Fruit fly (Drosophila melanogaster) whole organism, embryonic: Measurements from ENCODE around the gene CG6962.

Source experiments
- Ada2b ChIP-seq: fragments of 200-800 bp; sonication (Bioruptor generic); IDR thresholded peaks from 2 replicates; pipeline ENCODE4 v1.3.6; 2022; ENCODE audit warnings: missing biosample characterization, missing genetic modification characterization
- CG10209 ChIP-seq: fragments of 200-800 bp; sonication (Bioruptor generic); optimal IDR thresholded peaks from 3 replicates; lab custom pipeline; 2017; ENCODE audit warnings: missing biosample characterization, mild to moderate bottlenecking, missing genetic modification characterization, missing genetic modification reagents
- CG10654 ChIP-seq: fragments of 200-800 bp; sonication (Bioruptor generic); optimal IDR thresholded peaks from 2 replicates; lab custom pipeline; 2016; ENCODE audit warnings: missing biosample characterization, missing genetic modification characterization
- CG12942 ChIP-seq: fragments of 200-800 bp; sonication (Bioruptor generic); optimal IDR thresholded peaks from 3 replicates; lab custom pipeline; 2016; ENCODE audit warnings: missing biosample characterization, missing genetic modification characterization
- CG14710 ChIP-seq: fragments of 200-800 bp; sonication (Bioruptor generic); optimal IDR thresholded peaks from 3 replicates; lab custom pipeline; 2019; ENCODE audit warnings: missing biosample characterization, mild to moderate bottlenecking, missing genetic modification characterization, moderate library complexity
- CG15269 ChIP-seq: fragments of 200-800 bp; sonication (Bioruptor generic); optimal IDR thresholded peaks from 2 replicates; lab custom pipeline; 2018; ENCODE audit warnings: missing biosample characterization, mild to moderate bottlenecking, missing genetic modification characterization, moderate library complexity
- CG15696 ChIP-seq: fragments of 200-800 bp; sonication (Bioruptor generic); optimal IDR thresholded peaks from 2 replicates; lab custom pipeline; 2019; ENCODE audit warnings: missing biosample characterization, mild to moderate bottlenecking, missing genetic modification characterization, moderate library complexity
- CG16813 ChIP-seq: fragments of 200-800 bp; sonication (Bioruptor generic); IDR thresholded peaks from 3 replicates; pipeline ENCODE4 v1.3.6; 2022; ENCODE audit warnings: missing biosample characterization, missing genetic modification characterization; ENCODE audit not compliant: partially characterized antibody
- CG17612 ChIP-seq: fragments of 200-800 bp; sonication (Bioruptor generic); IDR thresholded peaks from 2 replicates; pipeline ENCODE4 v1.3.6; 2022; ENCODE audit warnings: missing biosample characterization, missing genetic modification characterization
- CG17829 ChIP-seq: fragments of 200-800 bp; optimal IDR thresholded peaks from 2 replicates; lab custom pipeline; 2019; ENCODE audit warnings: missing biosample characterization, mild to moderate bottlenecking, missing genetic modification characterization, moderate library complexity
- CG30431 ChIP-seq: fragments of 200-800 bp; sonication (Bioruptor generic); optimal IDR thresholded peaks from 2 replicates; lab custom pipeline; 2017; ENCODE audit warnings: missing biosample characterization, missing genetic modification characterization
- CG3163 ChIP-seq: fragments of 200-800 bp; sonication (Bioruptor generic); optimal IDR thresholded peaks from 3 replicates; lab custom pipeline; 2016; ENCODE audit warnings: missing biosample characterization, missing genetic modification characterization
- CG32767 ChIP-seq: fragments of 200-800 bp; sonication (Bioruptor generic); IDR thresholded peaks from 2 replicates; pipeline ENCODE4 v1.3.6; 2022; ENCODE audit warnings: missing biosample characterization, missing genetic modification characterization
- CG3847 ChIP-seq: fragments of 200-800 bp; sonication (Bioruptor generic); IDR thresholded peaks from 2 replicates; pipeline ENCODE4 v1.3.6; 2022; ENCODE audit warnings: missing biosample characterization, missing genetic modification characterization
- CG3995 ChIP-seq: fragments of 200-800 bp; sonication (Bioruptor generic); optimal IDR thresholded peaks from 3 replicates; lab custom pipeline; 2016; ENCODE audit warnings: missing biosample characterization, missing genetic modification characterization
- CG6791 ChIP-seq: fragments of 200-800 bp; sonication (Bioruptor generic); IDR thresholded peaks from 3 replicates; pipeline ENCODE4 v1.3.6; 2022; ENCODE audit warnings: missing biosample characterization, missing genetic modification characterization; ENCODE audit not compliant: partially characterized antibody
- CG7372 ChIP-seq: fragments of 200-800 bp; sonication (Bioruptor generic); IDR thresholded peaks from 2 replicates; pipeline ENCODE4 v1.3.6; 2022; ENCODE audit warnings: missing biosample characterization, missing genetic modification characterization
- CG7839 ChIP-seq: fragments of 200-800 bp; sonication (Bioruptor generic); optimal IDR thresholded peaks from 3 replicates; lab custom pipeline; 2018; ENCODE audit warnings: missing biosample characterization, mild to moderate bottlenecking, missing genetic modification characterization, moderate library complexity
- CG8290 ChIP-seq, 3 experiments: fragments of 200-800 bp; sonication (Bioruptor generic); optimal IDR thresholded peaks; 2 replicates each; lab custom pipeline; 2016 to 2019; ENCODE audit warnings: missing biosample characterization in 3 of 3, missing genetic modification characterization in 3 of 3, mild to moderate bottlenecking in 2 of 3, moderate library complexity in 1 of 3
- D ChIP-seq, 2 experiments: fragments of 200-800 bp in 1 of 2; fragments of >200 bp in 1 of 2; sonication (Bioruptor generic) in 1 of 2; optimal IDR thresholded peaks; 2 replicates in 1 of 2; 3 replicates in 1 of 2; lab custom pipeline; 2017; ENCODE audit warnings: mild to moderate bottlenecking in 1 of 2, missing biosample characterization in 1 of 2, missing genetic modification characterization in 1 of 2, missing genetic modification reagents in 1 of 2
- Doc2 ChIP-seq: fragments of 200-800 bp; sonication (Bioruptor generic); IDR thresholded peaks from 2 replicates; pipeline ENCODE4 v1.3.6; 2022; ENCODE audit warnings: missing biosample characterization, missing genetic modification characterization
- H2.0 ChIP-seq: fragments of 200-800 bp; sonication (Bioruptor generic); IDR thresholded peaks from 2 replicates; pipeline ENCODE4 v1.3.6; 2022; ENCODE audit warnings: missing biosample characterization, missing genetic modification characterization
- HLH4C ChIP-seq: fragments of 200-800 bp; sonication (Bioruptor generic); IDR thresholded peaks from 3 replicates; pipeline ENCODE4 v1.3.6; 2022; ENCODE audit warnings: missing biosample characterization, missing genetic modification characterization; ENCODE audit not compliant: partially characterized antibody
- Hr51 ChIP-seq, 2 experiments: fragments of 200-800 bp; sonication (Bioruptor generic); optimal IDR thresholded peaks; 2 replicates in 1 of 2; 3 replicates in 1 of 2; lab custom pipeline; 2016 to 2018; ENCODE audit warnings: missing biosample characterization in 2 of 2, missing genetic modification characterization in 2 of 2, mild to moderate bottlenecking in 1 of 2, moderate library complexity in 1 of 2
- Opbp ChIP-seq: fragments of 200-800 bp; sonication (Bioruptor generic); IDR thresholded peaks from 3 replicates; pipeline ENCODE4 v1.3.6; 2022; ENCODE audit warnings: missing biosample characterization, missing genetic modification characterization; ENCODE audit not compliant: partially characterized antibody
- Poxn ChIP-seq: fragments of 200-800 bp; sonication (Bioruptor generic); IDR thresholded peaks from 2 replicates; pipeline ENCODE4 v1.3.6; 2022; ENCODE audit warnings: missing biosample characterization, missing genetic modification characterization
- Ptx1 ChIP-seq: fragments of 200-800 bp; sonication (Bioruptor generic); IDR thresholded peaks from 2 replicates; pipeline ENCODE4 v1.3.6; 2022; ENCODE audit warnings: missing biosample characterization, missing genetic modification characterization
- Rfx ChIP-seq: fragments of 200-800 bp; sonication (Bioruptor generic); IDR thresholded peaks from 2 replicates; pipeline ENCODE4 v1.3.6; 2022; ENCODE audit warnings: missing biosample characterization, missing genetic modification characterization
- Sin3A ChIP-seq: fragments of >200 bp; optimal IDR thresholded peaks from 2 replicates; lab custom pipeline; 2018
- Sry-β ChIP-seq: fragments of 200-800 bp; sonication (Bioruptor generic); optimal IDR thresholded peaks from 2 replicates; lab custom pipeline; 2018; ENCODE audit warnings: missing biosample characterization, mild to moderate bottlenecking, missing genetic modification characterization, moderate library complexity
- Trl ChIP-seq, 3 experiments: fragments of >200 bp in 2 of 3; fragments of 200-800 bp in 1 of 3; sonication (Bioruptor generic) in 1 of 3; optimal IDR thresholded peaks; 2 replicates in 1 of 3; 3 replicates in 2 of 3; lab custom pipeline; 2016 to 2017; ENCODE audit warnings: missing biosample characterization in 1 of 3, missing genetic modification characterization in 1 of 3
- YL-1 ChIP-seq: fragments of 200-800 bp; sonication (Bioruptor generic); optimal IDR thresholded peaks from 3 replicates; lab custom pipeline; 2017; ENCODE audit warnings: missing biosample characterization, mild to moderate bottlenecking, missing genetic modification characterization
- al ChIP-seq: fragments of 200-800 bp; sonication (Bioruptor generic); IDR thresholded peaks from 2 replicates; pipeline ENCODE4 v1.3.6; 2022; ENCODE audit warnings: missing biosample characterization, missing genetic modification characterization
- bbx ChIP-seq: fragments of 200-800 bp; sonication (Bioruptor generic); IDR thresholded peaks from 2 replicates; pipeline ENCODE4 v1.3.6; 2022; ENCODE audit warnings: missing biosample characterization, missing genetic modification characterization; ENCODE audit not compliant: partially characterized antibody
- exex ChIP-seq: fragments of 200-800 bp; sonication (Bioruptor generic); optimal IDR thresholded peaks from 4 replicates; lab custom pipeline; 2018; ENCODE audit warnings: missing biosample characterization, mild to moderate bottlenecking, missing genetic modification characterization, moderate library complexity
- grau ChIP-seq: fragments of 200-800 bp; optimal IDR thresholded peaks from 3 replicates; lab custom pipeline; 2019; ENCODE audit warnings: missing biosample characterization, mild to moderate bottlenecking, missing genetic modification characterization, moderate library complexity
- hth ChIP-seq: fragments of >200 bp; optimal IDR thresholded peaks from 2 replicates; lab custom pipeline; 2017; ENCODE audit warnings: inconsistent platforms
- ind ChIP-seq: fragments of 200-800 bp; sonication (Bioruptor generic); optimal IDR thresholded peaks from 3 replicates; lab custom pipeline; 2016; ENCODE audit warnings: missing biosample characterization, missing genetic modification characterization
- nau ChIP-seq: fragments of 200-800 bp; sonication (Bioruptor generic); optimal IDR thresholded peaks from 3 replicates; lab custom pipeline; 2017; ENCODE audit warnings: missing biosample characterization, mild to moderate bottlenecking, missing genetic modification characterization, missing genetic modification reagents
- nom ChIP-seq: fragments of 200-800 bp; sonication (Bioruptor generic); optimal IDR thresholded peaks from 2 replicates; lab custom pipeline; 2017; ENCODE audit warnings: missing biosample characterization, missing genetic modification characterization, mild to moderate bottlenecking, moderate library complexity, missing genetic modification reagents
- pnt ChIP-seq: fragments of 200-800 bp; sonication (Bioruptor generic); optimal IDR thresholded peaks from 3 replicates; lab custom pipeline; 2016; ENCODE audit warnings: missing biosample characterization, missing genetic modification characterization
- pros ChIP-seq: fragments of 200-800 bp; sonication (Bioruptor generic); optimal IDR thresholded peaks from 3 replicates; lab custom pipeline; 2019; ENCODE audit warnings: missing biosample characterization, mild to moderate bottlenecking, missing genetic modification characterization, moderate library complexity
- psq ChIP-seq: fragments of 200-800 bp; sonication (Bioruptor generic); optimal IDR thresholded peaks from 2 replicates; lab custom pipeline; 2017; ENCODE audit warnings: missing biosample characterization, missing genetic modification characterization
- row ChIP-seq: fragments of 200-800 bp; sonication (Bioruptor generic); IDR thresholded peaks from 3 replicates; pipeline ENCODE4 v1.3.6; 2022; ENCODE audit warnings: missing biosample characterization, missing genetic modification characterization
- slp2 ChIP-seq: fragments of 200-800 bp; sonication (Bioruptor generic); optimal IDR thresholded peaks from 2 replicates; lab custom pipeline; 2016; ENCODE audit warnings: missing biosample characterization, missing genetic modification characterization
- sug ChIP-seq: fragments of 200-800 bp; optimal IDR thresholded peaks from 2 replicates; lab custom pipeline; 2019; ENCODE audit warnings: missing biosample characterization, mild to moderate bottlenecking, missing genetic modification characterization, moderate library complexity
- usp ChIP-seq: fragments of >200 bp; optimal IDR thresholded peaks from 2 replicates; lab custom pipeline; 2017; ENCODE audit warnings: missing biosample characterization, missing genetic modification characterization

CG6962 gene

dm6 chr3R:11887114-11888037 lies 5.0 kb upstream of the CG6962 start, which contains the start of gene mthl5 (continued):
- TF ChIP-seq pros = no peak
- no peak for TF ChIP-seq usp (GFP tag; lab: Kevin White, UChicago)
- TF ChIP-seq CG17829 (tag; lab: Kevin White, UChicago) = peak; percentile 84
- peak; percentile 75 for TF ChIP-seq CG10654 (GFP tag; lab: Kevin White, UChicago)
- no peak for TF ChIP-seq CG6791 (GFP tag; lab: Robert Waterston, UW)
- no peak for TF ChIP-seq exex (tag; lab: Kevin White, UChicago)
- no peak for TF ChIP-seq Doc2 (GFP tag; lab: Robert Waterston, UW)
- peak; percentile 63 for TF ChIP-seq CG30431 (GFP tag; lab: Kevin White, UChicago)
- peak; percentile 71 for TF ChIP-seq CG32767 (GFP tag; lab: Robert Waterston, UW)
- no peak for TF ChIP-seq Opbp (GFP tag; lab: Robert Waterston, UW)
- TF ChIP-seq CG17612 (GFP tag; lab: Robert Waterston, UW) = peak; percentile 21; the same call in 1 of the 2 replicates
- peak; percentile 85 for TF ChIP-seq CG10209 (GFP tag; lab: Kevin White, UChicago)
- 0 out of 3 replicates have a peak, but pooled peaks have one; percentile 13 for TF ChIP-seq HLH4C (GFP tag; lab: Robert Waterston, UW)
- TF ChIP-seq psq (GFP tag; lab: Kevin White, UChicago) = peak; percentile 56
- TF ChIP-seq Sin3A (lab: Kevin White, UChicago) = no peak
- TF ChIP-seq al (GFP tag; lab: Robert Waterston, UW) = peak; percentile 55; the same call in 1 of the 2 replicates
- TF ChIP-seq CG7372 = peak; percentile 15; the same call in 1 of the 2 replicates
- peak; percentile 48; the same call in 1 of the 2 replicates for TF ChIP-seq H2.0
- peak; percentile 72 for TF ChIP-seq CG3163 (GFP tag; lab: Kevin White, UChicago)
- TF ChIP-seq CG3995 (GFP tag; lab: Kevin White, UChicago) = no peak
- TF ChIP-seq Sry-β (GFP tag; lab: Kevin White, UChicago) = peak; percentile 8
- no peak for TF ChIP-seq bbx (GFP tag; lab: Robert Waterston, UW)
- TF ChIP-seq CG3847 (GFP tag; lab: Robert Waterston, UW) = peak; percentile 63
- peak; percentile 74 for TF ChIP-seq nom (GFP tag; lab: Kevin White, UChicago)
- peak; percentile 75 for TF ChIP-seq pnt
- peak; percentile 77 to 82 for TF ChIP-seq Hr51 (GFP tag; optimal IDR thresholded peaks at IDR 0.05; lab: Kevin White, UChicago)
- TF ChIP-seq CG16813 (GFP tag; lab: Robert Waterston, UW) = no peak
- peak; percentile 86 for TF ChIP-seq CG7839
- peak; percentile 84 for TF ChIP-seq grau (tag; lab: Kevin White, UChicago)
- TF ChIP-seq CG12942 = peak; percentile 70
- TF ChIP-seq ind = peak; percentile 73
- peak; percentile 68 for TF ChIP-seq Rfx
- TF ChIP-seq slp2 (GFP tag; lab: Kevin White, UChicago) = peak; percentile 82
- TF ChIP-seq Ptx1 (GFP tag; lab: Robert Waterston, UW) = peak; percentile 84
- peak; percentile 74 for TF ChIP-seq CG8290 (GFP tag; optimal IDR thresholded peaks at IDR 0.05; lab: Kevin White, UChicago)
- no peak for TF ChIP-seq CG8290 (tag; optimal IDR thresholded peaks at IDR 0.05; lab: Kevin White, UChicago)
- TF ChIP-seq CG15696 (tag; lab: Kevin White, UChicago) = peak; percentile 78
- TF ChIP-seq Ada2b (GFP tag; lab: Robert Waterston, UW) = peak; percentile 73
- TF ChIP-seq sug (tag; lab: Kevin White, UChicago) = no peak
- TF ChIP-seq D (optimal IDR thresholded peaks at IDR 0.05; lab: Kevin White, UChicago) = no peak
- peak; percentile 87 for TF ChIP-seq D (GFP tag; optimal IDR thresholded peaks at IDR 0.05; lab: Kevin White, UChicago)
- TF ChIP-seq Trl (optimal IDR thresholded peaks at IDR 0.05; lab: Kevin White, UChicago) = peak; percentile 88 to 98
- peak; percentile 76 for TF ChIP-seq Trl (GFP tag; optimal IDR thresholded peaks at IDR 0.05; lab: Kevin White, UChicago)
- TF ChIP-seq nau (GFP tag; lab: Kevin White, UChicago) = no peak
- TF ChIP-seq CG14710 (tag; lab: Kevin White, UChicago) = peak; percentile 82
- peak; percentile 96 for TF ChIP-seq row (GFP tag; lab: Robert Waterston, UW)
- TF ChIP-seq Poxn = no peak
- no peak for TF ChIP-seq hth (lab: Kevin White, UChicago)
- TF ChIP-seq YL-1 = no peak
- TF ChIP-seq CG15269 (tag; lab: Kevin White, UChicago) = peak; percentile 78
